Worm (Caenorhabditis elegans) whole organism, late embryonic: ENCODE data around the gene sdz-7.

Experiments
- C38D4.7 ChIP-seq: fragments of 200-800 bp; sonication (Bioruptor generic); optimal IDR thresholded peaks from 2 replicates; lab custom pipeline; 2018; ENCODE audit warnings: mild to moderate bottlenecking, missing genetic modification characterization, moderate library complexity, missing compliant biosample characterization
- T23F11.4 ChIP-seq: fragments of 200-800 bp; sonication (Bioruptor generic); optimal IDR thresholded peaks from 2 replicates; lab custom pipeline; 2018; ENCODE audit warnings: mild to moderate bottlenecking, missing genetic modification characterization, missing compliant biosample characterization
- ahr-1 ChIP-seq: sonication (generic microtip); optimal IDR thresholded peaks from 2 replicates; lab custom pipeline; 2016; ENCODE audit warnings: missing genetic modification characterization, missing compliant biosample characterization
- eyg-1 ChIP-seq: sonication (generic microtip); optimal IDR thresholded peaks from 2 replicates; lab custom pipeline; 2016; ENCODE audit warnings: missing genotype, missing genetic modification characterization, missing compliant biosample characterization
- nhr-11 ChIP-seq: fragments of 150-350 bp; optimal IDR thresholded peaks from 2 replicates; lab custom pipeline; 2014; ENCODE audit warnings: missing biosample characterization, missing genetic modification characterization
- npax-4 ChIP-seq: sonication (generic microtip); optimal IDR thresholded peaks from 2 replicates; lab custom pipeline; 2016; ENCODE audit warnings: missing genetic modification characterization, missing compliant biosample characterization
- pat-9 ChIP-seq: fragments of 200-800 bp; sonication (Bioruptor generic); optimal IDR thresholded peaks from 2 replicates; lab custom pipeline; 2018; ENCODE audit warnings: mild to moderate bottlenecking, missing genetic modification characterization, moderate library complexity, missing compliant biosample characterization
- pqm-1 ChIP-seq: sonication (generic microtip); optimal IDR thresholded peaks from 2 replicates; lab custom pipeline; 2016; ENCODE audit warnings: missing genetic modification characterization, missing compliant biosample characterization
- tbx-7 ChIP-seq: sonication (generic microtip); optimal IDR thresholded peaks from 2 replicates; lab custom pipeline; 2016; ENCODE audit warnings: missing genotype, missing genetic modification characterization, missing compliant biosample characterization

DNA sequence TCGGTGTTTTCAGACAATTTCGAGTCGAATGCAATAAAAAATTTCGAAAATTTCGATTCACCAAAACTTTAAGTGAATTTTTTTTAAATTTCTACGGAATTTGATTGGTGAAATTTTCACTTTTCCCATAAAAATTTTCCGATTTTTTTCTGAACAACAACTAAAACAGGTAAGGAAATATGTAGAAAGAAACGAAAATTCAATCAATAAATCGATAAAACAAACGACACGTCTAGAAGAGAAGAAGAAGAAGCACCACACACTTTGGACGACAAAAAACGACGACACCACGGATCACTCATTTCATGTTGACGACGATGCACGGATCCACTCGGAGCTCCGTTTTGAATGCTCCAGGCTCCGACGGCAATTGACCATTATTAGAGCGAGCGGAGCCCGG is 44.9 kb upstream of the sdz-7 start:
- no peak for TF ChIP-seq tbx-7
- TF ChIP-seq npax-4 (tag; lab: Kevin White, UChicago) = no peak
- TF ChIP-seq eyg-1 (tag; lab: Kevin White, UChicago) = no peak
- no peak for TF ChIP-seq ahr-1 (tag; lab: Kevin White, UChicago)
- TF ChIP-seq nhr-11 = no peak
- TF ChIP-seq pat-9 (tag; lab: Kevin White, UChicago) = no peak
- no peak for TF ChIP-seq pqm-1 (tag; lab: Kevin White, UChicago)
- no peak for TF ChIP-seq T23F11.4
- no peak for TF ChIP-seq C38D4.7 (GFP tag; lab: Kevin White, UChicago)
